Fruit fly (Drosophila melanogaster) Kc167 (cell line): ENCODE results near the gene nes.

ENCODE experiments used
- Myc ChIP-seq: fragments of >200 bp; optimal IDR thresholded peaks from 2 replicates; lab custom pipeline; 2017; ENCODE audit warnings: missing external identifiers
- h ChIP-seq: fragments of >200 bp; optimal IDR thresholded peaks from 3 replicates; lab custom pipeline; 2018; ENCODE audit warnings: missing external identifiers
- insv ChIP-seq: fragments of >200 bp; optimal IDR thresholded peaks from 3 replicates; lab custom pipeline; 2018; ENCODE audit warnings: missing external identifiers
- ttk ChIP-seq: sonication (Bioruptor generic); optimal IDR thresholded peaks from 2 replicates; lab custom pipeline; 2017; ENCODE audit warnings: missing external identifiers

DNA sequence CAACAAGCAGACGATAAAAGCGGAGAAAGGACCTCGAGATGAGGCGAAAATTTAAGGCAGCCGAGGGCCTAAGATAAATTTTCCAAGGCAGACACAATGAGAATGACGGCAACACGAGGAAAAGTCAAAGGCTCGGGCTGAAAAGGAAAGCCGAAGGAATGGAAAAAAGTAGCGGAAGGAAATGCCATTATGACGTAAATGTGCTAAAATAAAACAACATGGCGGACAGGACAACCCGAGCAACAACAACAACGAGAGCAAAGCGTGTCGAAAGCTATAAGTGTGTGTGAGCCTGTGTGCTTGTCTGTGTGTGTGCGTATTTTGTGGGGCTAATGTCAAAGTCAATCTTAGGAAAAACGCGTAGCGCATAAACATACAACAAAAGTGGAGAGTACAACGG is 31.0 kb downstream of the nes start:
- TF ChIP-seq Myc (lab: Kevin White, UChicago) (no peak), h (no peak), ttk (lab: Kevin White, UChicago) (no peak), insv (lab: Kevin White, UChicago) (no peak)
